Worm (Caenorhabditis elegans) whole organism, L1 larva: ENCODE measurements around the gene rde-4.

Experiments
- ceh-82 ChIP-seq, 3 experiments: fragments of 150-350 bp in 1 of 3; sonication (generic microtip) in 2 of 3; optimal IDR thresholded peaks; 2 replicates each; lab custom pipeline; 2014 to 2017; ENCODE audit warnings: missing biosample characterization in 3 of 3, missing genetic modification characterization in 3 of 3
- egl-27 ChIP-seq, 2 experiments: fragments of 150-350 bp in 1 of 2; sonication (generic microtip); optimal IDR thresholded peaks; 3 replicates each; lab custom pipeline; 2017 to 2018; ENCODE audit warnings: missing biosample characterization in 2 of 2, missing genetic modification characterization in 2 of 2, missing genetic modification reagents in 2 of 2
- elt-2 ChIP-seq: sonication (generic microtip); optimal IDR thresholded peaks from 2 replicates; lab custom pipeline; 2016; ENCODE audit warnings: missing genetic modification characterization, mild to moderate bottlenecking, inconsistent platforms, missing compliant biosample characterization, missing genetic modification reagents
- fkh-10 ChIP-seq: sonication (generic microtip); optimal IDR thresholded peaks from 2 replicates; lab custom pipeline; 2017; ENCODE audit warnings: missing biosample characterization, missing genetic modification reagents, missing genetic modification characterization
- fkh-4 ChIP-seq: sonication (generic microtip); optimal IDR thresholded peaks from 2 replicates; lab custom pipeline; 2016; ENCODE audit warnings: missing compliant biosample characterization, missing genetic modification characterization, borderline replicate concordance
- nhr-11 ChIP-seq: fragments of 150-350 bp; optimal IDR thresholded peaks from 2 replicates; lab custom pipeline; 2014; ENCODE audit warnings: missing biosample characterization, missing genetic modification characterization
- nhr-12 ChIP-seq: sonication (generic microtip); optimal IDR thresholded peaks from 2 replicates; lab custom pipeline; 2017; ENCODE audit warnings: missing biosample characterization, missing genetic modification characterization
- nhr-77 ChIP-seq: fragments of 150-350 bp; optimal IDR thresholded peaks from 2 replicates; lab custom pipeline; 2014; ENCODE audit warnings: missing biosample characterization, missing genetic modification characterization
- pqm-1 ChIP-seq: sonication (generic microtip); optimal IDR thresholded peaks from 3 replicates; lab custom pipeline; 2017; ENCODE audit warnings: missing biosample characterization, missing genetic modification characterization
- skn-1 ChIP-seq: fragments of 150-350 bp; optimal IDR thresholded peaks from 2 replicates; lab custom pipeline; 2014; ENCODE audit warnings: missing biosample characterization, missing genetic modification characterization
- sox-4 ChIP-seq: sonication (generic microtip); optimal IDR thresholded peaks from 2 replicates; lab custom pipeline; 2016; ENCODE audit warnings: missing genetic modification characterization, missing compliant biosample characterization
- tbx-2 ChIP-seq: sonication (generic microtip); optimal IDR thresholded peaks from 2 replicates; lab custom pipeline; 2016; ENCODE audit warnings: missing genetic modification characterization, missing compliant biosample characterization
- unc-62 ChIP-seq: fragments of 150-350 bp; optimal IDR thresholded peaks from 2 replicates; lab custom pipeline; 2014; ENCODE audit warnings: missing biosample characterization, missing genetic modification reagents, missing genetic modification characterization
- ztf-11 ChIP-seq, 2 experiments: sonication (generic microtip); optimal IDR thresholded peaks; 2 replicates each; lab custom pipeline; 2016 to 2017; ENCODE audit warnings: missing genetic modification characterization in 2 of 2, missing biosample characterization in 1 of 2, missing compliant biosample characterization in 1 of 2

DNA sequence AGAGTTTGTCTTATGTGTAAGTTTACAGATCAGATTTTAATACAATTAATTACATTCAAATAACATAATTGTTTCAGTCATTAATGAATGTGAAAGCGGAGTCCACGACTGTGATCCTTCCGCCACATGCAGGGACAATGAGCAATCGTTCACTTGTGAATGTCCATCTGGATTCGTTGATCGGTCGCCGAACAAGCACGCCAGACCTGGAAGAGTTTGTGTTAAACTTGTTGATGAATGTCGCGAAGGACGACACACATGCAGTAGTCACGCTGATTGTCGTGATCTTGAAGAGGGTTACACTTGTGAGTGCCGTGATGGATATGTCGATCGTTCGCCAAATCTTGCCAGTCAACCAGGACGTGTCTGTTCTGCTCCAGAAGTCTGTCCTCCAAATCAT lies 39.9 kb downstream of the rde-4 start:
- TF ChIP-seq ztf-11 (tag; optimal IDR thresholded peaks at IDR 0.05; lab: Kevin White, UChicago) (no peak), elt-2 (tag; lab: Kevin White, UChicago) (no peak), tbx-2 (tag; lab: Kevin White, UChicago) (no peak), unc-62 (GFP tag; lab: Kevin White, UChicago) (no peak), pqm-1 (tag; lab: Kevin White, UChicago) (no peak), nhr-12 (tag; lab: Kevin White, UChicago) (no peak), egl-27 (tag; optimal IDR thresholded peaks at IDR 0.05; lab: Kevin White, UChicago) (no peak), ceh-82 (tag; optimal IDR thresholded peaks at IDR 0.05; lab: Kevin White, UChicago) (no peak), fkh-4 (tag; lab: Kevin White, UChicago) (no peak), nhr-11 (no peak), skn-1 (tag; lab: Kevin White, UChicago) (no peak), fkh-10 (no peak), sox-4 (no peak), nhr-77 (tag; lab: Kevin White, UChicago) (no peak)
